Worm (Caenorhabditis elegans) whole organism, dauer: ENCODE data around the gene plpp-1.3.

Experiments used
- unc-62 ChIP-seq: sonication (generic microtip); optimal IDR thresholded peaks from 2 replicates; lab custom pipeline; 2017; ENCODE audit warnings: missing biosample characterization, missing genetic modification reagents, missing genetic modification characterization

The plpp-1.3 gene

ce11 chrX:10681698-10682097 lies 13.4 kb upstream of the plpp-1.3 start, which contains the start of gene phf-31:
Gene phf-31 (plus strand): TSS chrX:10681998.
- no peak for TF ChIP-seq unc-62

- TF ChIP-seq unc-62 = no peak
Measured at ce11 chrX:10684533-10684932, 10.6 kb upstream of the plpp-1.3 start.

- no peak for TF ChIP-seq unc-62
Measured at ce11 chrX:10686487-10686886, 8.6 kb upstream of the plpp-1.3 start.

ce11 chrX:10687317-10687716 lies 7.8 kb upstream of the plpp-1.3 start:
- TF ChIP-seq unc-62 = no peak

- TF ChIP-seq unc-62 = no peak
Measured at ce11 chrX:10688311-10688710, 6.8 kb upstream of the plpp-1.3 start.

ce11 chrX:10689729-10690128 lies 5.4 kb upstream of the plpp-1.3 start:
- TF ChIP-seq unc-62 = no peak

- TF ChIP-seq unc-62 = no peak
Measured at ce11 chrX:10691232-10691631, 3.9 kb upstream of the plpp-1.3 start.

- TF ChIP-seq unc-62 = no peak
Measured at ce11 chrX:10691643-10692042, 3.5 kb upstream of the plpp-1.3 start, which contains the start of gene yap-1. Gene yap-1 (plus strand): TSS chrX:10691943.

- TF ChIP-seq unc-62 = no peak
Measured at ce11 chrX:10692057-10692456, 3.1 kb upstream of the plpp-1.3 start.

ce11 chrX:10694248-10694647 lies 864 bp upstream of the plpp-1.3 start:
- TF ChIP-seq unc-62 = no peak

- TF ChIP-seq unc-62 = no peak
Measured at ce11 chrX:10704329-10704728, 9.2 kb downstream of the plpp-1.3 start.

- TF ChIP-seq unc-62 = no peak
Measured at ce11 chrX:10711769-10712168, 16.7 kb downstream of the plpp-1.3 start, which contains the start of gene rhgf-1. Gene rhgf-1 (minus strand): TSS chrX:10711869.

ce11 chrX:10717019-10717418 lies 21.9 kb downstream of the plpp-1.3 start, which contains the start of gene T01C1.4:
Gene T01C1.4 (minus strand): TSS chrX:10717119.
- TF ChIP-seq unc-62 = no peak

ce11 chrX:10721954-10722353 lies 26.8 kb downstream of the plpp-1.3 start, which contains the start of gene mbr-1:
Gene mbr-1 (minus strand): TSS chrX:10722054.
- TF ChIP-seq unc-62 = no peak

- no peak for TF ChIP-seq unc-62
Measured at ce11 chrX:10727696-10728095, 32.6 kb downstream of the plpp-1.3 start.

- no peak for TF ChIP-seq unc-62
Measured at ce11 chrX:10731837-10732236, 36.7 kb downstream of the plpp-1.3 start.

- no peak for TF ChIP-seq unc-62
Measured at ce11 chrX:10734026-10734425, 38.9 kb downstream of the plpp-1.3 start, which contains the start of gene egl-36. Gene egl-36 (plus strand): TSS chrX:10734326.

- no peak for TF ChIP-seq unc-62
Measured at ce11 chrX:10746388-10746787, 51.3 kb downstream of the plpp-1.3 start, which contains the start of gene R07A4.2. Gene R07A4.2 (minus strand): TSS chrX:10746488.
